Worm (Caenorhabditis elegans): ENCODE measurements around the gene T05A7.13.

The T05A7.13 gene

DNA sequence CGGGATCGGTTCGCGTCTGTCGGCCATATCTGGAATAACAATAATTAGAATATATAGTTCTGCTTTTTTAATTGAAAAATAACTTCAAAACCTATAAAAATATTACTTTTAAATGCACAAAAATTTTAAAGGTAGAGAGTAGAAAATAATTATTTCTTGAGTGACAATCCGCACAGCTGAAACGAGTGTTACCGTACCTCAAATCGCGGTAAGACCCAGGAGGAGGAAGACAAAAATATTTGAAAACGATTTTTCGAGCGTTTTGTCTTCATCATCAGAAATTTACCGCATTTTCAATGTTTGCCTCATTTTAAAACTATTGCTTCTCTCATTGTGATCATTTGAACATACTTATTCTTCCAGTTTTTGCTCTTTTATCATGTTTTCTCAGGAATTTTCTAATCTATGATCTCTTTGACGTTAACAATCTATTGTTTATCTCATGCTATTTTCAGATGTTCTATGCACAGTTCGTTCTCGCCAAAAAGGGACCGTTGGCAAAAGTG lies 37.1 kb upstream of the T05A7.13 start, which contains the start of the genes rpn-5 and scc-1 (continued):
- 0 out of 2 replicates have a peak, but pooled peaks have one; percentile 7 for TF ChIP-seq rcor-1 (GFP tag; IDR thresholded peaks at IDR 0.05)
- no peak for TF ChIP-seq rec-8 (tag; optimal IDR thresholded peaks at IDR 0.05)
- TF ChIP-seq madf-8 (GFP tag; conservative IDR thresholded peaks at IDR 0.05) = peak; percentile 46
- peak; percentile 26; the same call in 1 of the 2 replicates for TF ChIP-seq hmg-1.2 (GFP tag; IDR thresholded peaks at IDR 0.05)
- TF ChIP-seq rpc-1 (optimal IDR thresholded peaks at IDR 0.05) = peak; percentile 25
- TF ChIP-seq rpc-1 (tag; optimal IDR thresholded peaks at IDR 0.05) = no peak
- TF ChIP-seq hrde-1 (tag; optimal IDR thresholded peaks at IDR 0.05; ENCODE audit: borderline replicate concordance) = no peak
- TF ChIP-seq ceh-40 (GFP tag; IDR thresholded peaks at IDR 0.05) = no peak
- TF ChIP-seq tbx-9 (tag; optimal IDR thresholded peaks at IDR 0.05; ENCODE audit: borderline replicate concordance) = no peak
- TF ChIP-seq Y56A3A.18 (GFP tag; IDR thresholded peaks at IDR 0.05) = no peak
- TF ChIP-seq dpl-1 (GFP tag; optimal IDR thresholded peaks at IDR 0.05) = peak; percentile 22
- peak; percentile 19 for TF ChIP-seq tbp1 (GFP tag; optimal IDR thresholded peaks at IDR 0.05)
- peak in 1 of 2 experiments; percentile 4 for TF ChIP-seq let-607 (tag; optimal IDR thresholded peaks at IDR 0.05)
- TF ChIP-seq F39B2.1 (GFP tag; IDR thresholded peaks at IDR 0.05) = no peak
- TF ChIP-seq snpc-4 (GFP tag; optimal IDR thresholded peaks at IDR 0.05) = peak; percentile 29
- peak in 2 of 4 experiments; percentile 24 to 57 for TF ChIP-seq snpc-4 (tag; optimal IDR thresholded peaks at IDR 0.05)
- TF ChIP-seq repo-1 (tag; optimal IDR thresholded peaks at IDR 0.05) = no peak
- TF ChIP-seq K12H6.12 (tag; optimal IDR thresholded peaks at IDR 0.05) = no peak
- TF ChIP-seq efl-1 (GFP tag; optimal IDR thresholded peaks at IDR 0.05) = peak; percentile 76
- no peak for TF ChIP-seq B0261.1 (tag; optimal IDR thresholded peaks at IDR 0.05)
- no peak for TF ChIP-seq ztf-18 (tag; optimal IDR thresholded peaks at IDR 0.05)
- TF ChIP-seq attf-6 (GFP tag; IDR thresholded peaks at IDR 0.05) = no peak
- TF ChIP-seq aptf-3 (GFP tag; IDR thresholded peaks at IDR 0.05) = no peak
- no peak for TF ChIP-seq cebp-1 (GFP tag; IDR thresholded peaks at IDR 0.05)
- TF ChIP-seq cebp-1 (tag; optimal IDR thresholded peaks at IDR 0.05) = peak; percentile 12
- TF ChIP-seq pbrm-1 (GFP tag; IDR thresholded peaks at IDR 0.05) = 0 out of 2 replicates have a peak, but pooled peaks have one; percentile 12
- no peak for TF ChIP-seq lir-1 (GFP tag; conservative IDR thresholded peaks at IDR 0.05)
- TF ChIP-seq ceh-91 (GFP tag; IDR thresholded peaks at IDR 0.05) = no peak
- no peak for TF ChIP-seq die-1 (tag; optimal IDR thresholded peaks at IDR 0.05)
- TF ChIP-seq nhr-120 (GFP tag; IDR thresholded peaks at IDR 0.05) = no peak
- peak; percentile 61 for TF ChIP-seq D2030.7 (GFP tag; IDR thresholded peaks at IDR 0.05)
- no peak for TF ChIP-seq bed-2 (GFP tag; IDR thresholded peaks at IDR 0.05)
- TF ChIP-seq F23B12.7 (tag; optimal IDR thresholded peaks at IDR 0.05; ENCODE audit: insufficient read depth) = peak; percentile 72
- TF ChIP-seq F55B11.4 (tag; optimal IDR thresholded peaks at IDR 0.05; ENCODE audit: borderline replicate concordance, insufficient read depth) = no peak
- TF ChIP-seq attf-5 (GFP tag; optimal IDR thresholded peaks at IDR 0.05) = no peak
- TF ChIP-seq snpc-1.1 (tag; optimal IDR thresholded peaks at IDR 0.05; ENCODE audit: insufficient read depth) = peak; percentile 2
- no peak for TF ChIP-seq ZK185.1 (tag; optimal IDR thresholded peaks at IDR 0.05; ENCODE audit: poor library complexity, severe bottlenecking)

DNA sequence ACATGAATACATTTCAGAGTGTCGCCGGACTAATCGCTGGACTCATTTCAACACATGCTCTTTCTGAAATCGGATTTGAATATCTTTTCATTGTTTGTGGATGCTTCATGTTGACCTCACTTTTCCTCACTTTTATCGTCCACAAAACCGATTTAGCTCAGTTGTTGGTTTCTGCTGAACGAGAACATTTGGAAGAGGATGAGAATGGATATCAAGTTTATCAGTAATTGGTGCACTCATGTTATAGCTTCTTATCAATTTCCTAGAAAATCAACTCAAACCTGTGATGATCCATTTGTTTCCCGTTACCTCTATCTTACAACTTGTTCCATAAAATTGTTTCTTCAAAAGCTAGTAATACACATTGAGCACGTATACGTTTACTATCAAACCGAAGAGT lies 34.9 kb upstream of the T05A7.13 start:
- no peak for TF ChIP-seq attf-6 (GFP tag; IDR thresholded peaks at IDR 0.05)
- no peak for TF ChIP-seq sdz-38 (tag; optimal IDR thresholded peaks at IDR 0.05)
- no peak for TF ChIP-seq ets-4 (GFP tag; optimal IDR thresholded peaks at IDR 0.05)
- no peak for TF ChIP-seq Y53F4B.3 (GFP tag; IDR thresholded peaks at IDR 0.05)
- no peak for TF ChIP-seq attf-3 (GFP tag; conservative IDR thresholded peaks at IDR 0.05)
- TF ChIP-seq lag-1 (GFP tag; IDR thresholded peaks at IDR 0.05) = no peak
- no peak for TF ChIP-seq lsl-1 (GFP tag; optimal IDR thresholded peaks at IDR 0.05)
- no peak for TF ChIP-seq egrh-3 (GFP tag; IDR thresholded peaks at IDR 0.05)
- no peak for TF ChIP-seq ceh-79 (tag; optimal IDR thresholded peaks at IDR 0.05)
- TF ChIP-seq nhr-120 (GFP tag; IDR thresholded peaks at IDR 0.05) = no peak
- TF ChIP-seq mes-4 (tag; optimal IDR thresholded peaks at IDR 0.05) = no peak
- peak; percentile 56 for TF ChIP-seq F49E8.2 (tag; optimal IDR thresholded peaks at IDR 0.05; ENCODE audit: insufficient read depth)
- TF ChIP-seq somi-1 (GFP tag; optimal IDR thresholded peaks at IDR 0.05) = no peak
- no peak for TF ChIP-seq die-1 (tag; optimal IDR thresholded peaks at IDR 0.05)
- no peak for TF ChIP-seq let-607 (tag; optimal IDR thresholded peaks at IDR 0.05)
- no peak for TF ChIP-seq zfh-2 (GFP tag; conservative IDR thresholded peaks at IDR 0.05)
